Worm (Caenorhabditis elegans): ENCODE data around the gene Y73B6BL.31.

ce11 chrIV:6403399-6403798 lies 38.3 kb upstream of the Y73B6BL.31 start:
- TF ChIP-seq nhr-2 (tag; optimal IDR thresholded peaks at IDR 0.05) = no peak
- TF ChIP-seq elt-1 (tag; optimal IDR thresholded peaks at IDR 0.05; ENCODE audit: borderline replicate concordance, insufficient read depth) = no peak
- TF ChIP-seq ham-2 (GFP tag; optimal IDR thresholded peaks at IDR 0.05) = no peak
- no peak for TF ChIP-seq lin-32 (GFP tag; optimal IDR thresholded peaks at IDR 0.05)
- no peak for TF ChIP-seq M03D4.4 (tag; optimal IDR thresholded peaks at IDR 0.05)

Data from whole organism, mixed stage, embryonic.